Worm (Caenorhabditis elegans) whole organism, mixed stage, embryonic: ENCODE data around the gene F54F7.10.
A peak's percentile ranks its signal among the peaks of the same experiment; 100 is the strongest.

Experiments
- bed-3 ChIP-seq: fragments of 200-800 bp; sonication (Bioruptor generic); optimal IDR thresholded peaks from 3 replicates; lab custom pipeline; 2018; ENCODE audit warnings: mild to moderate bottlenecking, missing genetic modification characterization, moderate library complexity, missing compliant biosample characterization
- blmp-1 ChIP-seq: fragments of 150-350 bp; optimal IDR thresholded peaks from 2 replicates; lab custom pipeline; 2014; ENCODE audit warnings: missing biosample characterization, missing genetic modification characterization
- ceh-39 ChIP-seq: fragments of 150-350 bp; optimal IDR thresholded peaks from 2 replicates; lab custom pipeline; 2014; ENCODE audit warnings: missing biosample characterization, missing genetic modification characterization
- ceh-43 ChIP-seq: fragments of 200-800 bp; sonication (Bioruptor generic); optimal IDR thresholded peaks from 2 replicates; lab custom pipeline; 2018; ENCODE audit warnings: mild to moderate bottlenecking, missing genetic modification characterization, moderate library complexity, missing compliant biosample characterization
- ceh-83 ChIP-seq: fragments of 200-800 bp; sonication (Bioruptor generic); optimal IDR thresholded peaks from 2 replicates; lab custom pipeline; 2018; ENCODE audit warnings: mild to moderate bottlenecking, missing genetic modification characterization, missing compliant biosample characterization
- ces-1 ChIP-seq: fragments of 150-350 bp; optimal IDR thresholded peaks from 2 replicates; lab custom pipeline; 2014; ENCODE audit warnings: missing biosample characterization, missing genetic modification reagents, missing genetic modification characterization
- cnd-1 ChIP-seq: fragments of 200-800 bp; sonication (Bioruptor generic); optimal IDR thresholded peaks from 2 replicates; lab custom pipeline; 2018; ENCODE audit warnings: mild to moderate bottlenecking, missing genetic modification characterization, missing compliant biosample characterization
- drap-1 ChIP-seq: fragments of 200-800 bp; sonication (Bioruptor generic); optimal IDR thresholded peaks from 3 replicates; lab custom pipeline; 2018; ENCODE audit warnings: mild to moderate bottlenecking, missing genetic modification characterization, missing compliant biosample characterization
- elt-1 ChIP-seq: sonication (generic microtip); optimal IDR thresholded peaks from 2 replicates; lab custom pipeline; 2017; ENCODE audit warnings: missing genetic modification characterization, mild to moderate bottlenecking, missing compliant biosample characterization, antibody characterized with exemption, moderate library complexity, borderline replicate concordance; ENCODE audit not compliant: insufficient read depth
- flh-1 ChIP-seq: fragments of 200-800 bp; sonication (Bioruptor generic); optimal IDR thresholded peaks from 2 replicates; lab custom pipeline; 2018; ENCODE audit warnings: mild to moderate bottlenecking, missing genetic modification characterization, moderate library complexity, missing compliant biosample characterization
- hlh-1 ChIP-seq: fragments of 150-350 bp; optimal IDR thresholded peaks from 2 replicates; lab custom pipeline; 2014; ENCODE audit warnings: missing biosample characterization, missing genetic modification reagents, missing genetic modification characterization
- lin-13 ChIP-seq: fragments of 150-350 bp; optimal IDR thresholded peaks from 2 replicates; lab custom pipeline; 2014; ENCODE audit warnings: missing biosample characterization, missing genetic modification characterization
- lsy-2 ChIP-seq: fragments of 150-350 bp; optimal IDR thresholded peaks from 2 replicates; lab custom pipeline; 2014; ENCODE audit warnings: missing biosample characterization, missing genetic modification characterization
- mab-5 ChIP-seq: fragments of 150-350 bp; optimal IDR thresholded peaks from 2 replicates; lab custom pipeline; 2014; ENCODE audit warnings: missing biosample characterization, missing genetic modification characterization
- mep-1 ChIP-seq: fragments of 150-350 bp; optimal IDR thresholded peaks from 2 replicates; lab custom pipeline; 2017; ENCODE audit warnings: missing biosample characterization, missing genetic modification reagents, missing genetic modification characterization, inconsistent platforms
- mls-2 ChIP-seq: sonication (generic microtip); optimal IDR thresholded peaks from 2 replicates; lab custom pipeline; 2016; ENCODE audit warnings: mild to moderate bottlenecking, missing genetic modification characterization, moderate library complexity, missing compliant biosample characterization
- nhr-12 ChIP-seq: fragments of 150-350 bp; optimal IDR thresholded peaks from 2 replicates; lab custom pipeline; 2014; ENCODE audit warnings: missing biosample characterization, missing genetic modification characterization
- nhr-2 ChIP-seq: fragments of 150-350 bp; optimal IDR thresholded peaks from 2 replicates; lab custom pipeline; 2014; ENCODE audit warnings: missing biosample characterization, missing genetic modification characterization
- nhr-237 ChIP-seq: fragments of 150-350 bp; optimal IDR thresholded peaks from 2 replicates; lab custom pipeline; 2014; ENCODE audit warnings: missing biosample characterization, missing genetic modification characterization
- nhr-28 ChIP-seq: fragments of 150-350 bp; optimal IDR thresholded peaks from 2 replicates; lab custom pipeline; 2014; ENCODE audit warnings: missing biosample characterization, missing genetic modification characterization
- nhr-76 ChIP-seq: sonication (generic microtip); optimal IDR thresholded peaks from 2 replicates; lab custom pipeline; 2017; ENCODE audit warnings: missing biosample characterization, missing genetic modification characterization
- pha-4 ChIP-seq: fragments of 150-350 bp; optimal IDR thresholded peaks from 2 replicates; lab custom pipeline; 2018; ENCODE audit warnings: missing biosample characterization, missing genetic modification reagents, missing genetic modification characterization
- sem-2 ChIP-seq: fragments of 200-800 bp; sonication (Bioruptor generic); optimal IDR thresholded peaks from 2 replicates; lab custom pipeline; 2018; ENCODE audit warnings: mild to moderate bottlenecking, missing genetic modification characterization, missing compliant biosample characterization
- sptf-1 ChIP-seq: sonication (generic microtip); optimal IDR thresholded peaks from 2 replicates; lab custom pipeline; 2017; ENCODE audit warnings: mild to moderate bottlenecking, missing genetic modification characterization, moderate library complexity, missing compliant biosample characterization
- tbx-8 ChIP-seq: fragments of 200-800 bp; sonication (Bioruptor generic); optimal IDR thresholded peaks from 2 replicates; lab custom pipeline; 2018; ENCODE audit warnings: mild to moderate bottlenecking, missing genetic modification characterization, moderate library complexity, missing compliant biosample characterization
- unc-120 ChIP-seq: sonication (generic microtip); optimal IDR thresholded peaks from 2 replicates; lab custom pipeline; 2017; ENCODE audit warnings: missing genetic modification characterization, missing compliant biosample characterization; ENCODE audit not compliant: poor library complexity, severe bottlenecking
- unc-39 ChIP-seq: fragments of 150-350 bp; optimal IDR thresholded peaks from 2 replicates; lab custom pipeline; 2014; ENCODE audit warnings: missing biosample characterization, missing genetic modification characterization
- unc-62 ChIP-seq: fragments of 150-350 bp; optimal IDR thresholded peaks from 2 replicates; lab custom pipeline; 2014; ENCODE audit warnings: missing biosample characterization, missing genetic modification reagents, missing genetic modification characterization
- zip-8 ChIP-seq: fragments of 150-350 bp; optimal IDR thresholded peaks from 2 replicates; lab custom pipeline; 2014; ENCODE audit warnings: missing biosample characterization, missing genetic modification characterization
- ztf-11 ChIP-seq: fragments of 150-350 bp; optimal IDR thresholded peaks from 2 replicates; lab custom pipeline; 2014; ENCODE audit warnings: missing biosample characterization, missing genetic modification characterization

The F54F7.10 gene

ce11 chrX:11863307-11863706 is at the start of gene F54F7.10:
Gene F54F7.10, plus strand, starts transcription at chrX:11863607.
- TF ChIP-seq blmp-1 (no peak), mep-1 (tag; lab: Kevin White, UChicago) (no peak), nhr-2 (tag; lab: Kevin White, UChicago) (no peak), lin-13 (no peak), ceh-83 (GFP tag; lab: Kevin White, UChicago) (no peak), mab-5 (tag; lab: Kevin White, UChicago) (no peak)

ce11 chrX:11814667-11815066 is 48.7 kb upstream of the F54F7.10 start, which contains the start of gene C34E11.2:
Gene C34E11.2, minus strand, starts transcription at chrX:11814750.
- no peak for TF ChIP-seq sptf-1 (tag; lab: Kevin White, UChicago)
- no peak for TF ChIP-seq unc-62
- no peak for TF ChIP-seq unc-39 (tag; lab: Kevin White, UChicago)
- TF ChIP-seq cnd-1 (tag; lab: Kevin White, UChicago), result no peak
- TF ChIP-seq drap-1 (GFP tag; lab: Kevin White, UChicago), result no peak
- no peak for TF ChIP-seq mls-2 (tag; lab: Kevin White, UChicago)
- no peak for TF ChIP-seq nhr-12
- TF ChIP-seq pha-4 (tag; lab: Kevin White, UChicago), result no peak
- no peak for TF ChIP-seq zip-8
- no peak for TF ChIP-seq flh-1 (GFP tag; lab: Kevin White, UChicago)
- no peak for TF ChIP-seq unc-120
- no peak for TF ChIP-seq ceh-43 (GFP tag; lab: Kevin White, UChicago)
- no peak for TF ChIP-seq ceh-83 (GFP tag; lab: Kevin White, UChicago)
- no peak for TF ChIP-seq bed-3
- no peak for TF ChIP-seq lin-13
- TF ChIP-seq, all 35 proteins: peak for 0

- no peak for TF ChIP-seq flh-1 (GFP tag; lab: Kevin White, UChicago)
- TF ChIP-seq unc-39 (tag; lab: Kevin White, UChicago), result no peak
- no peak for TF ChIP-seq nhr-28 (tag; lab: Kevin White, UChicago)
- TF ChIP-seq nhr-12, result no peak
- no peak for TF ChIP-seq blmp-1
- no peak for TF ChIP-seq lsy-2 (tag; lab: Kevin White, UChicago)
- no peak for TF ChIP-seq hlh-1
- no peak for TF ChIP-seq unc-62
Measured at ce11 chrX:11816825-11817224, 46.6 kb upstream of the F54F7.10 start.

- no peak for TF ChIP-seq mep-1 (tag; lab: Kevin White, UChicago)
- TF ChIP-seq unc-39 (tag; lab: Kevin White, UChicago), result no peak
- no peak for TF ChIP-seq nhr-237 (tag; lab: Kevin White, UChicago)
- peak; percentile 9 for TF ChIP-seq hlh-1
- peak; percentile 19 for TF ChIP-seq unc-120
- TF ChIP-seq cnd-1 (tag; lab: Kevin White, UChicago), result no peak
- peak; percentile 49 for TF ChIP-seq unc-62
- no peak for TF ChIP-seq lsy-2 (tag; lab: Kevin White, UChicago)
Measured at ce11 chrX:11818711-11819110, 44.7 kb upstream of the F54F7.10 start.

ce11 chrX:11821159-11821720 is 42.2 kb upstream of the F54F7.10 start:
- TF ChIP-seq unc-120 (peak; percentile 69), bed-3 (no peak), sem-2 (GFP tag; lab: Kevin White, UChicago) (no peak), hlh-1 (peak; percentile 31)

- TF ChIP-seq tbx-8 (no peak), nhr-237 (tag; lab: Kevin White, UChicago) (no peak), mab-5 (tag; lab: Kevin White, UChicago) (no peak), ceh-43 (GFP tag; lab: Kevin White, UChicago) (no peak), ztf-11 (tag; lab: Kevin White, UChicago) (no peak), cnd-1 (tag; lab: Kevin White, UChicago) (no peak), flh-1 (GFP tag; lab: Kevin White, UChicago) (no peak), ceh-39 (tag; lab: Kevin White, UChicago) (no peak), lsy-2 (tag; lab: Kevin White, UChicago) (no peak), blmp-1 (no peak), elt-1 (tag; lab: Kevin White, UChicago) (no peak), ces-1 (GFP tag; lab: Kevin White, UChicago) (no peak), bed-3 (no peak), nhr-12 (no peak), nhr-28 (tag; lab: Kevin White, UChicago) (no peak), unc-39 (tag; lab: Kevin White, UChicago) (no peak), nhr-76 (tag; lab: Kevin White, UChicago) (no peak), sem-2 (GFP tag; lab: Kevin White, UChicago) (no peak), drap-1 (GFP tag; lab: Kevin White, UChicago) (no peak)
Measured at ce11 chrX:11823704-11824103, 39.7 kb upstream of the F54F7.10 start, which contains the start of gene tag-241. Gene tag-241, plus strand, starts transcription at chrX:11824004.
